Worm (Caenorhabditis elegans): ENCODE measurements around the gene Y38C1AA.7.

- TF ChIP-seq nhr-23 (tag; optimal IDR thresholded peaks at IDR 0.05) (no peak), egl-27 (tag; optimal IDR thresholded peaks at IDR 0.05) (no peak), aly-2 (tag; optimal IDR thresholded peaks at IDR 0.05) (no peak), mbf-1 (tag; optimal IDR thresholded peaks at IDR 0.05) (no peak), ztf-11 (tag; optimal IDR thresholded peaks at IDR 0.05) (no peak)
Measured at ce11 chrIV:164777-165176, 6.0 kb downstream of the Y38C1AA.7 start, which contains the start of gene cutl-24.

Measured in whole organism, L2 larva.